Worm (Caenorhabditis elegans) whole organism, L1 larva: ENCODE measurements around the gene ZK1321.1.

Source experiments
- C16A3.4 ChIP-seq: fragments of 150-350 bp; optimal IDR thresholded peaks from 2 replicates; lab custom pipeline; 2014; ENCODE audit warnings: missing biosample characterization, missing genetic modification characterization
- F16B12.6 ChIP-seq: fragments of 150-350 bp; optimal IDR thresholded peaks from 2 replicates; lab custom pipeline; 2014; ENCODE audit warnings: missing biosample characterization, missing genetic modification characterization
- Y116A8C.19 ChIP-seq: sonication (generic microtip); optimal IDR thresholded peaks from 2 replicates; lab custom pipeline; 2016; ENCODE audit warnings: missing compliant biosample characterization, missing genetic modification characterization, borderline replicate concordance
- alr-1 ChIP-seq: fragments of 200-800 bp; sonication (Bioruptor generic); optimal IDR thresholded peaks from 2 replicates; lab custom pipeline; 2018; ENCODE audit warnings: borderline replicate concordance, mild to moderate bottlenecking, missing genetic modification characterization, missing compliant biosample characterization
- blmp-1 ChIP-seq: fragments of 150-350 bp; optimal IDR thresholded peaks from 2 replicates; lab custom pipeline; 2014; ENCODE audit warnings: missing biosample characterization, missing genetic modification characterization
- ceh-82 ChIP-seq, 3 experiments: fragments of 150-350 bp in 1 of 3; sonication (generic microtip) in 2 of 3; optimal IDR thresholded peaks; 2 replicates each; lab custom pipeline; 2014 to 2017; ENCODE audit warnings: missing biosample characterization in 3 of 3, missing genetic modification characterization in 3 of 3
- dpl-1 ChIP-seq, 3 experiments: fragments of 150-350 bp in 2 of 3; sonication (generic microtip) in 1 of 3; optimal IDR thresholded peaks; 2 replicates each; lab custom pipeline; 2014 to 2017; ENCODE audit warnings: missing biosample characterization in 3 of 3, missing genetic modification characterization in 3 of 3, missing genetic modification reagents in 3 of 3
- dsc-1 ChIP-seq: sonication (generic microtip); optimal IDR thresholded peaks from 2 replicates; lab custom pipeline; 2016; ENCODE audit warnings: mild to moderate bottlenecking, missing genetic modification characterization, missing compliant biosample characterization
- egl-13 ChIP-seq: sonication (generic microtip); optimal IDR thresholded peaks from 2 replicates; lab custom pipeline; 2016; ENCODE audit warnings: missing genotype, missing genetic modification reagents, missing genetic modification characterization, missing compliant biosample characterization
- fkh-10 ChIP-seq: sonication (generic microtip); optimal IDR thresholded peaks from 2 replicates; lab custom pipeline; 2017; ENCODE audit warnings: missing biosample characterization, missing genetic modification reagents, missing genetic modification characterization
- fkh-4 ChIP-seq: sonication (generic microtip); optimal IDR thresholded peaks from 2 replicates; lab custom pipeline; 2016; ENCODE audit warnings: missing compliant biosample characterization, missing genetic modification characterization, borderline replicate concordance
- fkh-8 ChIP-seq: sonication (generic microtip); optimal IDR thresholded peaks from 2 replicates; lab custom pipeline; 2016; ENCODE audit warnings: mild to moderate bottlenecking, missing genetic modification characterization, missing compliant biosample characterization
- fos-1 ChIP-seq: fragments of 150-350 bp; optimal IDR thresholded peaks from 2 replicates; lab custom pipeline; 2014; ENCODE audit warnings: missing biosample characterization, missing genetic modification characterization
- hlh-17 ChIP-seq: fragments of 200-800 bp; sonication (Bioruptor generic); optimal IDR thresholded peaks from 2 replicates; lab custom pipeline; 2018; ENCODE audit warnings: missing genetic modification characterization, mild to moderate bottlenecking, missing compliant biosample characterization, moderate library complexity, borderline replicate concordance
- hlh-4 ChIP-seq: sonication (generic microtip); optimal IDR thresholded peaks from 2 replicates; lab custom pipeline; 2016; ENCODE audit warnings: mild to moderate bottlenecking, missing genetic modification characterization, missing compliant biosample characterization
- irx-1 ChIP-seq: sonication (generic microtip); optimal IDR thresholded peaks from 2 replicates; lab custom pipeline; 2016; ENCODE audit warnings: missing genetic modification characterization, missing compliant biosample characterization
- isw-1 ChIP-seq: fragments of 200-800 bp; sonication (Bioruptor generic); IDR thresholded peaks from 2 replicates; pipeline ENCODE4 v1.3.6; 2022; ENCODE audit warnings: missing genetic modification characterization, missing compliant biosample characterization
- jun-1 ChIP-seq: fragments of 150-350 bp; optimal IDR thresholded peaks from 2 replicates; lab custom pipeline; 2014; ENCODE audit warnings: missing biosample characterization, missing genetic modification reagents, missing genetic modification characterization
- lin-14 ChIP-seq: fragments of 200-800 bp; sonication (Bioruptor generic); optimal IDR thresholded peaks from 2 replicates; lab custom pipeline; 2018; ENCODE audit warnings: mild to moderate bottlenecking, missing genetic modification characterization, moderate library complexity, missing compliant biosample characterization
- lin-35 ChIP-seq, 2 experiments: fragments of 150-350 bp; optimal IDR thresholded peaks; 2 replicates each; lab custom pipeline; 2014; ENCODE audit warnings: missing biosample characterization in 2 of 2, missing genetic modification characterization in 2 of 2, missing genetic modification reagents in 2 of 2
- lsy-2 ChIP-seq, 2 experiments: fragments of 150-350 bp; optimal IDR thresholded peaks; 2 replicates each; lab custom pipeline; 2014; ENCODE audit warnings: missing biosample characterization in 2 of 2, missing genetic modification characterization in 2 of 2
- mab-9 ChIP-seq: fragments of 200-800 bp; sonication (Bioruptor generic); IDR thresholded peaks from 2 replicates; pipeline ENCODE4 v1.3.6; 2022; ENCODE audit warnings: missing genetic modification reagents, missing genetic modification characterization, missing compliant biosample characterization
- mdl-1 ChIP-seq, 2 experiments: fragments of 150-350 bp; optimal IDR thresholded peaks; 2 replicates each; lab custom pipeline; 2014 to 2017; ENCODE audit warnings: missing biosample characterization in 2 of 2, missing genetic modification characterization in 2 of 2, inconsistent platforms in 1 of 2
- mep-1 ChIP-seq: fragments of 150-350 bp; optimal IDR thresholded peaks from 2 replicates; lab custom pipeline; 2014; ENCODE audit warnings: missing biosample characterization, missing genetic modification characterization
- nhr-19 ChIP-seq: fragments of 200-800 bp; sonication (Bioruptor generic); conservative IDR thresholded peaks from 2 replicates; pipeline ENCODE4 v1.3.6; 2022; ENCODE audit warnings: missing genetic modification characterization, missing compliant biosample characterization
- nhr-20 ChIP-seq: sonication (generic microtip); optimal IDR thresholded peaks from 2 replicates; lab custom pipeline; 2016; ENCODE audit warnings: mild to moderate bottlenecking, missing genetic modification characterization, missing compliant biosample characterization
- nhr-28 ChIP-seq: fragments of 150-350 bp; optimal IDR thresholded peaks from 2 replicates; lab custom pipeline; 2014; ENCODE audit warnings: missing biosample characterization, missing genetic modification characterization
- nhr-47 ChIP-seq: sonication (generic microtip); optimal IDR thresholded peaks from 2 replicates; lab custom pipeline; 2016; ENCODE audit warnings: mild to moderate bottlenecking, missing genetic modification characterization, moderate library complexity, missing compliant biosample characterization
- nhr-71 ChIP-seq: sonication (generic microtip); optimal IDR thresholded peaks from 2 replicates; lab custom pipeline; 2016; ENCODE audit warnings: mild to moderate bottlenecking, missing genetic modification characterization, moderate library complexity, missing compliant biosample characterization
- nhr-77 ChIP-seq: fragments of 150-350 bp; optimal IDR thresholded peaks from 2 replicates; lab custom pipeline; 2014; ENCODE audit warnings: missing biosample characterization, missing genetic modification characterization
- pax-3 ChIP-seq: fragments of 200-800 bp; sonication (Bioruptor generic); optimal IDR thresholded peaks from 2 replicates; lab custom pipeline; 2018; ENCODE audit warnings: mild to moderate bottlenecking, missing genetic modification characterization, moderate library complexity, missing compliant biosample characterization
- rnt-1 ChIP-seq: sonication (generic microtip); optimal IDR thresholded peaks from 2 replicates; lab custom pipeline; 2016; ENCODE audit warnings: mild to moderate bottlenecking, missing genetic modification characterization, moderate library complexity, missing compliant biosample characterization
- skn-1 ChIP-seq: fragments of 150-350 bp; optimal IDR thresholded peaks from 2 replicates; lab custom pipeline; 2014; ENCODE audit warnings: missing biosample characterization, missing genetic modification characterization
- snpc-4 ChIP-seq: fragments of 150-350 bp; optimal IDR thresholded peaks from 2 replicates; lab custom pipeline; 2014; ENCODE audit warnings: missing biosample characterization, missing genetic modification characterization
- sox-4 ChIP-seq: sonication (generic microtip); optimal IDR thresholded peaks from 2 replicates; lab custom pipeline; 2016; ENCODE audit warnings: missing genetic modification characterization, missing compliant biosample characterization
- sup-37 ChIP-seq: fragments of 200-800 bp; sonication (Bioruptor generic); optimal IDR thresholded peaks from 2 replicates; lab custom pipeline; 2018; ENCODE audit warnings: mild to moderate bottlenecking, missing genetic modification characterization, missing compliant biosample characterization
- unc-130 ChIP-seq: fragments of 150-350 bp; optimal IDR thresholded peaks from 2 replicates; lab custom pipeline; 2017; ENCODE audit warnings: missing biosample characterization, missing genetic modification characterization, inconsistent platforms
- unc-30 ChIP-seq: sonication (generic microtip); optimal IDR thresholded peaks from 2 replicates; lab custom pipeline; 2017; ENCODE audit warnings: missing biosample characterization, missing genetic modification characterization
- unc-86 ChIP-seq: sonication (generic microtip); optimal IDR thresholded peaks from 2 replicates; lab custom pipeline; 2016; ENCODE audit warnings: missing genetic modification characterization, missing compliant biosample characterization
- unc-98 ChIP-seq: fragments of 200-800 bp; sonication (Bioruptor generic); IDR thresholded peaks from 2 replicates; pipeline ENCODE4 v1.3.6; 2022; ENCODE audit warnings: missing genetic modification characterization, missing compliant biosample characterization
- vab-15 ChIP-seq: sonication (generic microtip); optimal IDR thresholded peaks from 2 replicates; lab custom pipeline; 2017; ENCODE audit warnings: missing genotype, mild to moderate bottlenecking, missing genetic modification characterization, missing compliant biosample characterization
- xbp-1 ChIP-seq: sonication (generic microtip); optimal IDR thresholded peaks from 2 replicates; lab custom pipeline; 2016; ENCODE audit warnings: missing genetic modification characterization, missing compliant biosample characterization
- zag-1 ChIP-seq: fragments of 150-350 bp; optimal IDR thresholded peaks from 2 replicates; lab custom pipeline; 2014; ENCODE audit warnings: missing biosample characterization, missing genetic modification characterization

The ZK1321.1 gene

ce11 chrII:9774653-9775052 is 20.8 kb downstream of the ZK1321.1 start (continued):
- no peak for TF ChIP-seq sup-37 (GFP tag; lab: Kevin White, UChicago)
- TF ChIP-seq lin-35 (GFP tag; optimal IDR thresholded peaks at IDR 0.05; lab: Kevin White, UChicago): peak; percentile 48 to 68
- TF ChIP-seq egl-13 (tag; lab: Kevin White, UChicago): peak; percentile 44
- no peak for TF ChIP-seq C16A3.4
- peak in 1 of 2 experiments; percentile 62 for TF ChIP-seq mdl-1 (tag; optimal IDR thresholded peaks at IDR 0.05; lab: Kevin White, UChicago)
- TF ChIP-seq skn-1 (tag; lab: Kevin White, UChicago): peak; percentile 57
- TF ChIP-seq unc-130 (tag; lab: Kevin White, UChicago): peak; percentile 50
- TF ChIP-seq fkh-10 (GFP tag; lab: Kevin White, UChicago): no peak
- TF ChIP-seq mab-9 (GFP tag; lab: Robert Waterston, UW): peak; percentile 25; the same call in 1 of the 2 replicates
- peak; percentile 16 for TF ChIP-seq hlh-4 (tag; lab: Kevin White, UChicago)
- peak in 2 of 3 experiments; percentile 32 to 82 for TF ChIP-seq ceh-82 (tag; optimal IDR thresholded peaks at IDR 0.05; lab: Kevin White, UChicago)
- TF ChIP-seq Y116A8C.19 (tag; lab: Kevin White, UChicago): no peak
- peak; percentile 77 for TF ChIP-seq nhr-47 (tag; lab: Kevin White, UChicago)
- TF ChIP-seq dsc-1 (tag; lab: Kevin White, UChicago): peak; percentile 82
- TF ChIP-seq pax-3 (tag; lab: Kevin White, UChicago): peak; percentile 56
- TF ChIP-seq sox-4: peak; percentile 52
- no peak for TF ChIP-seq fos-1
- no peak for TF ChIP-seq fkh-4
- peak; percentile 57 to 59 for TF ChIP-seq lsy-2 (tag; optimal IDR thresholded peaks at IDR 0.05; lab: Kevin White, UChicago)
- peak; percentile 50 for TF ChIP-seq jun-1 (tag; lab: Kevin White, UChicago)
- peak; percentile 53 for TF ChIP-seq F16B12.6
- no peak for TF ChIP-seq nhr-28 (tag; lab: Kevin White, UChicago)

- TF ChIP-seq vab-15 (no peak), nhr-77 (tag; lab: Kevin White, UChicago) (no peak), nhr-20 (tag; lab: Kevin White, UChicago) (no peak), blmp-1 (tag; lab: Kevin White, UChicago) (no peak), nhr-19 (no peak), isw-1 (GFP tag; lab: Robert Waterston, UW) (no peak), hlh-17 (GFP tag; lab: Kevin White, UChicago) (no peak), unc-86 (no peak), dpl-1 (GFP tag; optimal IDR thresholded peaks at IDR 0.05; lab: Kevin White, UChicago) (no peak), sox-4 (no peak), rnt-1 (no peak)
- TF ChIP-seq, all 84 proteins: peak for 0
Observed at ce11 chrII:9775790-9776189, 22.0 kb downstream of the ZK1321.1 start, which contains the start of gene T10B9.9. Gene T10B9.9 (minus strand): TSS chrII:9775890.

ce11 chrII:9778495-9778894 is 24.7 kb downstream of the ZK1321.1 start:
- TF ChIP-seq sox-4: peak; percentile 52
- no peak for TF ChIP-seq mep-1 (tag; lab: Kevin White, UChicago)
- peak; percentile 32 for TF ChIP-seq nhr-47 (tag; lab: Kevin White, UChicago)
- TF ChIP-seq irx-1: no peak
- no peak for TF ChIP-seq unc-98 (GFP tag; lab: Robert Waterston, UW)
- no peak for TF ChIP-seq unc-30 (tag; lab: Kevin White, UChicago)
- TF ChIP-seq lin-14: peak; percentile 29
- TF ChIP-seq ceh-82 (tag; optimal IDR thresholded peaks at IDR 0.05; lab: Kevin White, UChicago): no peak
- TF ChIP-seq alr-1 (tag; lab: Kevin White, UChicago): no peak
- TF ChIP-seq zag-1 (tag; lab: Kevin White, UChicago): no peak
- peak; percentile 2 for TF ChIP-seq xbp-1 (tag; lab: Kevin White, UChicago)
- no peak for TF ChIP-seq snpc-4
- peak; percentile 52 for TF ChIP-seq nhr-71
- TF ChIP-seq fkh-8 (tag; lab: Kevin White, UChicago): peak; percentile 62
